Fruit fly (Drosophila melanogaster) whole organism, embryonic: ENCODE data around the gene Ir94f.

ENCODE experiments used
- Awh ChIP-seq: fragments of 200-800 bp; sonication (Bioruptor generic); IDR thresholded peaks from 2 replicates; pipeline ENCODE4, ENCODE4 v1.3.6; 2022; ENCODE audit warnings: missing biosample characterization, missing genetic modification characterization
- Bgb ChIP-seq: fragments of 200-800 bp; sonication (Bioruptor generic); IDR thresholded peaks from 2 replicates; pipeline ENCODE4 v1.3.6; 2022; ENCODE audit warnings: missing biosample characterization, missing genetic modification characterization; ENCODE audit not compliant: partially characterized antibody
- CG12659 ChIP-seq: fragments of 200-800 bp; sonication (Bioruptor generic); optimal IDR thresholded peaks from 3 replicates; lab custom pipeline; 2017; ENCODE audit warnings: mild to moderate bottlenecking, missing biosample characterization, missing genetic modification reagents, missing genetic modification characterization
- CG13296 ChIP-seq: fragments of 200-800 bp; sonication (Bioruptor generic); optimal IDR thresholded peaks from 3 replicates; lab custom pipeline; 2018; ENCODE audit warnings: missing biosample characterization, mild to moderate bottlenecking, missing genetic modification characterization
- CG15269 ChIP-seq: fragments of 200-800 bp; sonication (Bioruptor generic); optimal IDR thresholded peaks from 2 replicates; lab custom pipeline; 2018; ENCODE audit warnings: missing biosample characterization, mild to moderate bottlenecking, missing genetic modification characterization, moderate library complexity
- CG1647 ChIP-seq: fragments of 200-800 bp; sonication (Bioruptor generic); optimal IDR thresholded peaks from 3 replicates; lab custom pipeline; 2016; ENCODE audit warnings: missing biosample characterization, missing genetic modification characterization
- CG17186 ChIP-seq: fragments of 200-800 bp; sonication (Bioruptor generic); optimal IDR thresholded peaks from 3 replicates; lab custom pipeline; 2017; ENCODE audit warnings: missing biosample characterization, missing genetic modification reagents, missing genetic modification characterization
- CG18476 ChIP-seq: fragments of 200-800 bp; sonication (Bioruptor generic); optimal IDR thresholded peaks from 2 replicates; lab custom pipeline; 2016; ENCODE audit warnings: missing biosample characterization, mild to moderate bottlenecking, missing genetic modification characterization
- CG31224 ChIP-seq: fragments of 200-800 bp; sonication (Bioruptor generic); IDR thresholded peaks from 2 replicates; pipeline ENCODE4 v1.3.6; 2022; ENCODE audit warnings: missing biosample characterization, missing genetic modification characterization
- CG31365 ChIP-seq: fragments of 200-800 bp; sonication (Bioruptor generic); optimal IDR thresholded peaks from 2 replicates; lab custom pipeline; 2018; ENCODE audit warnings: missing biosample characterization, mild to moderate bottlenecking, missing genetic modification characterization
- CG34376 ChIP-seq: fragments of 200-800 bp; sonication (Bioruptor generic); optimal IDR thresholded peaks from 2 replicates; lab custom pipeline; 2018; ENCODE audit warnings: missing biosample characterization, mild to moderate bottlenecking, missing genetic modification characterization
- CG4360 ChIP-seq: fragments of 200-800 bp; sonication (Bioruptor generic); IDR thresholded peaks from 2 replicates; pipeline ENCODE4 v1.3.6; 2022; ENCODE audit warnings: missing biosample characterization, missing genetic modification characterization
- CG4617 ChIP-seq: fragments of 200-800 bp; sonication (Bioruptor generic); optimal IDR thresholded peaks from 3 replicates; lab custom pipeline; 2016; ENCODE audit warnings: missing biosample characterization, missing genetic modification characterization, borderline replicate concordance
- CG5245 ChIP-seq: fragments of 200-800 bp; sonication (Bioruptor generic); optimal IDR thresholded peaks from 3 replicates; lab custom pipeline; 2016; ENCODE audit warnings: missing biosample characterization, missing genetic modification characterization
- CG6765 ChIP-seq: fragments of 200-800 bp; sonication (Bioruptor generic); optimal IDR thresholded peaks from 3 replicates; lab custom pipeline; 2017; ENCODE audit warnings: missing biosample characterization, mild to moderate bottlenecking, missing genetic modification characterization
- CG6813 ChIP-seq: fragments of 200-800 bp; sonication (Bioruptor generic); optimal IDR thresholded peaks from 2 replicates; lab custom pipeline; 2017; ENCODE audit warnings: missing biosample characterization, missing genetic modification characterization, mild to moderate bottlenecking, moderate library complexity, missing genetic modification reagents
- CG7271 ChIP-seq: fragments of 200-800 bp; sonication (Bioruptor generic); optimal IDR thresholded peaks from 2 replicates; lab custom pipeline; 2018; ENCODE audit warnings: missing biosample characterization, mild to moderate bottlenecking, missing genetic modification characterization, moderate library complexity
- CG7556 ChIP-seq: fragments of 200-800 bp; sonication (Bioruptor generic); optimal IDR thresholded peaks from 2 replicates; lab custom pipeline; 2017; ENCODE audit warnings: missing biosample characterization, mild to moderate bottlenecking, missing genetic modification characterization
- CG7839 ChIP-seq: fragments of 200-800 bp; sonication (Bioruptor generic); optimal IDR thresholded peaks from 3 replicates; lab custom pipeline; 2018; ENCODE audit warnings: missing biosample characterization, mild to moderate bottlenecking, missing genetic modification characterization, moderate library complexity
- D19B ChIP-seq: fragments of 200-800 bp; sonication (Bioruptor generic); optimal IDR thresholded peaks from 2 replicates; lab custom pipeline; 2017; ENCODE audit warnings: missing biosample characterization, mild to moderate bottlenecking, missing genetic modification characterization
- Doc3 ChIP-seq: fragments of 200-800 bp; sonication (Bioruptor generic); IDR thresholded peaks from 3 replicates; pipeline ENCODE4 v1.3.6; 2022; ENCODE audit warnings: missing biosample characterization, missing genetic modification characterization; ENCODE audit not compliant: partially characterized antibody
- Eip74EF ChIP-seq, 2 experiments: fragments of 200-800 bp in 1 of 2; fragments of >200 bp in 1 of 2; sonication (Bioruptor generic) in 1 of 2; optimal IDR thresholded peaks; 2 replicates each; lab custom pipeline; 2017 to 2019; ENCODE audit warnings: missing biosample characterization in 2 of 2, missing genetic modification characterization in 2 of 2, mild to moderate bottlenecking in 1 of 2, moderate library complexity in 1 of 2
- Fer2 ChIP-seq: fragments of 200-800 bp; sonication (Bioruptor generic); optimal IDR thresholded peaks from 2 replicates; lab custom pipeline; 2018; ENCODE audit warnings: missing biosample characterization, mild to moderate bottlenecking, missing genetic modification characterization, moderate library complexity
- H2.0 ChIP-seq: fragments of 200-800 bp; sonication (Bioruptor generic); IDR thresholded peaks from 2 replicates; pipeline ENCODE4 v1.3.6; 2022; ENCODE audit warnings: missing biosample characterization, missing genetic modification characterization
- Hand ChIP-seq: fragments of 200-800 bp; sonication (Bioruptor generic); optimal IDR thresholded peaks from 2 replicates; lab custom pipeline; 2017; ENCODE audit warnings: mild to moderate bottlenecking, missing biosample characterization, missing genetic modification reagents, missing genetic modification characterization
- HmgZ ChIP-seq: fragments of 200-800 bp; sonication (Bioruptor generic); optimal IDR thresholded peaks from 2 replicates; lab custom pipeline; 2018; ENCODE audit warnings: missing biosample characterization, mild to moderate bottlenecking, missing genetic modification characterization
- Mes4 ChIP-seq: fragments of 200-800 bp; sonication (Bioruptor generic); optimal IDR thresholded peaks from 2 replicates; lab custom pipeline; 2016; ENCODE audit warnings: missing biosample characterization, missing genetic modification characterization
- Nf-YC ChIP-seq: fragments of 200-800 bp; optimal IDR thresholded peaks from 3 replicates; lab custom pipeline; 2019; ENCODE audit warnings: missing biosample characterization, mild to moderate bottlenecking, missing genetic modification characterization, moderate library complexity
- Sox100B ChIP-seq: fragments of 200-800 bp; sonication (Bioruptor generic); optimal IDR thresholded peaks from 3 replicates; lab custom pipeline; 2018; ENCODE audit warnings: missing biosample characterization, mild to moderate bottlenecking, missing genetic modification characterization
- Vsx1 ChIP-seq: fragments of 200-800 bp; sonication (Bioruptor generic); optimal IDR thresholded peaks from 2 replicates; lab custom pipeline; 2017; ENCODE audit warnings: missing biosample characterization, mild to moderate bottlenecking, missing genetic modification characterization, missing genetic modification reagents
- abd-A ChIP-seq: fragments of 200-800 bp; sonication (Bioruptor generic); optimal IDR thresholded peaks from 3 replicates; lab custom pipeline; 2019; ENCODE audit warnings: missing biosample characterization, mild to moderate bottlenecking, missing genetic modification characterization, moderate library complexity
- aop ChIP-seq: fragments of 200-800 bp; sonication (Bioruptor generic); IDR thresholded peaks from 2 replicates; pipeline ENCODE4 v1.3.6; 2022; ENCODE audit warnings: missing biosample characterization, missing genetic modification characterization
- chinmo ChIP-seq: fragments of 200-800 bp; sonication (Bioruptor generic); IDR thresholded peaks from 4 replicates; pipeline ENCODE4 v1.3.6; 2022; ENCODE audit warnings: missing biosample characterization, missing genetic modification characterization; ENCODE audit not compliant: partially characterized antibody
- crol ChIP-seq: fragments of 200-800 bp; sonication (Bioruptor generic); IDR thresholded peaks from 2 replicates; pipeline ENCODE4 v1.3.6; 2022; ENCODE audit warnings: missing biosample characterization, missing genetic modification characterization
- gem ChIP-seq: fragments of 200-800 bp; sonication (Bioruptor generic); optimal IDR thresholded peaks from 2 replicates; lab custom pipeline; 2019; ENCODE audit warnings: missing biosample characterization, mild to moderate bottlenecking, missing genetic modification characterization, moderate library complexity
- gsb-n ChIP-seq: fragments of 200-800 bp; sonication (Bioruptor generic); optimal IDR thresholded peaks from 3 replicates; lab custom pipeline; 2018; ENCODE audit warnings: missing biosample characterization, mild to moderate bottlenecking, missing genetic modification characterization
- kni ChIP-seq: fragments of 200-800 bp; sonication (Bioruptor generic); optimal IDR thresholded peaks from 3 replicates; lab custom pipeline; 2017; ENCODE audit warnings: mild to moderate bottlenecking, missing biosample characterization, missing genetic modification reagents, missing genetic modification characterization
- nmo ChIP-seq: fragments of 200-800 bp; sonication (Bioruptor generic); optimal IDR thresholded peaks from 2 replicates; lab custom pipeline; 2018; ENCODE audit warnings: missing biosample characterization, mild to moderate bottlenecking, missing genetic modification characterization, moderate library complexity
- oc ChIP-seq: fragments of 200-800 bp; sonication (Bioruptor generic); optimal IDR thresholded peaks from 2 replicates; lab custom pipeline; 2018; ENCODE audit warnings: missing biosample characterization, mild to moderate bottlenecking, missing genetic modification characterization, moderate library complexity
- pb ChIP-seq: fragments of 200-800 bp; sonication (Bioruptor generic); optimal IDR thresholded peaks from 3 replicates; lab custom pipeline; 2016; ENCODE audit warnings: missing biosample characterization, missing genetic modification characterization
- pho ChIP-seq: fragments of 200-800 bp; sonication (Bioruptor generic); optimal IDR thresholded peaks from 2 replicates; lab custom pipeline; 2016; ENCODE audit warnings: missing biosample characterization, missing genetic modification characterization
- run ChIP-seq: fragments of 200-800 bp; sonication (Bioruptor generic); optimal IDR thresholded peaks from 3 replicates; lab custom pipeline; 2018; ENCODE audit warnings: missing biosample characterization, mild to moderate bottlenecking, missing genetic modification characterization
- salm ChIP-seq: fragments of 200-800 bp; sonication (Bioruptor generic); optimal IDR thresholded peaks from 2 replicates; lab custom pipeline; 2018; ENCODE audit warnings: missing biosample characterization, mild to moderate bottlenecking, missing genetic modification characterization
- sc ChIP-seq, 3 experiments: fragments of >200 bp in 2 of 3; fragments of 200-800 bp in 1 of 3; sonication (Bioruptor generic) in 1 of 3; optimal IDR thresholded peaks; 2 replicates in 2 of 3; 3 replicates in 1 of 3; lab custom pipeline; 2017; ENCODE audit warnings: mild to moderate bottlenecking in 1 of 3, missing biosample characterization in 1 of 3, missing genetic modification characterization in 1 of 3, missing genetic modification reagents in 1 of 3
- sima ChIP-seq: fragments of 200-800 bp; sonication (Bioruptor generic); optimal IDR thresholded peaks from 2 replicates; lab custom pipeline; 2016; ENCODE audit warnings: missing biosample characterization, missing genetic modification characterization
- slp2 ChIP-seq: fragments of 200-800 bp; sonication (Bioruptor generic); optimal IDR thresholded peaks from 2 replicates; lab custom pipeline; 2016; ENCODE audit warnings: missing biosample characterization, missing genetic modification characterization
- wdn ChIP-seq: fragments of 200-800 bp; sonication (Bioruptor generic); IDR thresholded peaks from 2 replicates; pipeline ENCODE4 v1.3.6; 2022; ENCODE audit warnings: missing biosample characterization, missing genetic modification characterization
- zf30C ChIP-seq: fragments of 200-800 bp; sonication (Bioruptor generic); optimal IDR thresholded peaks from 3 replicates; lab custom pipeline; 2018; ENCODE audit warnings: missing biosample characterization, mild to moderate bottlenecking, missing genetic modification characterization

Ir94f gene

dm6 chr3R:23460667-23461066 lies 21.0 kb upstream of the Ir94f start (continued):
- TF ChIP-seq Bgb (no peak), wdn (GFP tag; lab: Robert Waterston, UW) (no peak), Eip74EF (GFP tag; optimal IDR thresholded peaks at IDR 0.05; lab: Kevin White, UChicago) (no peak), Doc3 (GFP tag; lab: Robert Waterston, UW) (no peak), HmgZ (tag; lab: Kevin White, UChicago) (no peak), CG6813 (GFP tag; lab: Kevin White, UChicago) (no peak), CG5245 (GFP tag; lab: Kevin White, UChicago) (no peak), CG7556 (GFP tag; lab: Kevin White, UChicago) (no peak), CG7839 (tag; lab: Kevin White, UChicago) (no peak), kni (peak; percentile 4), aop (GFP tag; lab: Robert Waterston, UW) (no peak), CG15269 (tag; lab: Kevin White, UChicago) (peak; percentile 75), CG4617 (GFP tag; lab: Kevin White, UChicago) (no peak), oc (peak; percentile 93), Hand (GFP tag; lab: Kevin White, UChicago) (no peak), D19B (GFP tag; lab: Kevin White, UChicago) (no peak), CG12659 (GFP tag; lab: Kevin White, UChicago) (no peak), Mes4 (GFP tag; lab: Kevin White, UChicago) (no peak), nmo (no peak), CG1647 (no peak), gem (tag; lab: Kevin White, UChicago) (no peak), CG17186 (GFP tag; lab: Kevin White, UChicago) (no peak), slp2 (GFP tag; lab: Kevin White, UChicago) (no peak), salm (tag; lab: Kevin White, UChicago) (peak; percentile 57), pho (no peak), Awh (GFP tag; lab: Robert Waterston, UW) (peak; percentile 87), H2.0 (no peak), Nf-YC (tag; lab: Kevin White, UChicago) (no peak), abd-A (tag; lab: Kevin White, UChicago) (peak; percentile 91), sc (optimal IDR thresholded peaks at IDR 0.05; lab: Kevin White, UChicago) (no peak), sc (GFP tag; optimal IDR thresholded peaks at IDR 0.05; lab: Kevin White, UChicago) (no peak), CG31224 (no peak), Vsx1 (GFP tag; lab: Kevin White, UChicago) (peak; percentile 86), pb (GFP tag; lab: Kevin White, UChicago) (no peak), CG18476 (GFP tag; lab: Kevin White, UChicago) (no peak), CG7271 (no peak), CG6765 (GFP tag; lab: Kevin White, UChicago) (no peak), CG13296 (no peak), Sox100B (GFP tag; lab: Kevin White, UChicago) (no peak), Fer2 (tag; lab: Kevin White, UChicago) (no peak), zf30C (no peak), crol (GFP tag; lab: Robert Waterston, UW) (peak; percentile 48; the same call in 1 of the 2 replicates), chinmo (GFP tag; lab: Robert Waterston, UW) (0 out of 4 replicates have a peak, but pooled peaks have one; percentile 68), CG4360 (GFP tag; lab: Robert Waterston, UW) (no peak), gsb-n (tag; lab: Kevin White, UChicago) (peak; percentile 69), CG34376 (GFP tag; lab: Kevin White, UChicago) (no peak), CG31365 (tag; lab: Kevin White, UChicago) (no peak), sima (GFP tag; lab: Kevin White, UChicago) (no peak), run (tag; lab: Kevin White, UChicago) (peak; percentile 16)
